Worm (Caenorhabditis elegans) whole organism, L1 larva: ENCODE data around the gene ZK105.1.

Source experiments
- Y116A8C.19 ChIP-seq: sonication (generic microtip); optimal IDR thresholded peaks from 2 replicates; lab custom pipeline; 2016; ENCODE audit warnings: missing compliant biosample characterization, missing genetic modification characterization, borderline replicate concordance
- aha-1 ChIP-seq: fragments of 150-350 bp; optimal IDR thresholded peaks from 2 replicates; lab custom pipeline; 2014; ENCODE audit warnings: missing biosample characterization, missing genetic modification characterization
- alr-1 ChIP-seq: fragments of 200-800 bp; sonication (Bioruptor generic); optimal IDR thresholded peaks from 2 replicates; lab custom pipeline; 2018; ENCODE audit warnings: borderline replicate concordance, mild to moderate bottlenecking, missing genetic modification characterization, missing compliant biosample characterization
- aly-2 ChIP-seq: fragments of 150-350 bp; optimal IDR thresholded peaks from 2 replicates; lab custom pipeline; 2014; ENCODE audit warnings: missing biosample characterization, missing genetic modification characterization
- ceh-63 ChIP-seq: fragments of 200-800 bp; sonication (Bioruptor generic); optimal IDR thresholded peaks from 2 replicates; lab custom pipeline; 2018; ENCODE audit warnings: mild to moderate bottlenecking, missing genetic modification characterization, missing compliant biosample characterization
- ceh-88 ChIP-seq: fragments of 200-800 bp; sonication (Bioruptor generic); IDR thresholded peaks from 2 replicates; pipeline ENCODE4 v1.3.6; 2022; ENCODE audit warnings: missing genetic modification characterization, missing compliant biosample characterization
- ceh-90 ChIP-seq: sonication (generic microtip); optimal IDR thresholded peaks from 2 replicates; lab custom pipeline; 2016; ENCODE audit warnings: missing genetic modification characterization, missing compliant biosample characterization
- ces-1 ChIP-seq: fragments of 150-350 bp; optimal IDR thresholded peaks from 2 replicates; lab custom pipeline; 2014; ENCODE audit warnings: missing biosample characterization, missing genetic modification reagents, missing genetic modification characterization
- dsc-1 ChIP-seq: sonication (generic microtip); optimal IDR thresholded peaks from 2 replicates; lab custom pipeline; 2016; ENCODE audit warnings: mild to moderate bottlenecking, missing genetic modification characterization, missing compliant biosample characterization
- efl-1 ChIP-seq, 4 experiments: fragments of 150-350 bp; optimal IDR thresholded peaks in 3 of 4; peaks in 1 of 4; 1 replicate in 1 of 4; 2 replicates in 3 of 4; lab custom pipeline; 2014; ENCODE audit warnings: missing biosample characterization in 2 of 4, missing genetic modification characterization in 2 of 4, missing genetic modification reagents in 2 of 4
- efl-3 ChIP-seq: fragments of 200-800 bp; sonication (Bioruptor generic); optimal IDR thresholded peaks from 2 replicates; lab custom pipeline; 2018; ENCODE audit warnings: mild to moderate bottlenecking, missing genetic modification characterization, missing compliant biosample characterization
- egl-27 ChIP-seq, 2 experiments: fragments of 150-350 bp in 1 of 2; sonication (generic microtip); optimal IDR thresholded peaks; 3 replicates each; lab custom pipeline; 2017 to 2018; ENCODE audit warnings: missing biosample characterization in 2 of 2, missing genetic modification characterization in 2 of 2, missing genetic modification reagents in 2 of 2
- elt-2 ChIP-seq: sonication (generic microtip); optimal IDR thresholded peaks from 2 replicates; lab custom pipeline; 2016; ENCODE audit warnings: missing genetic modification characterization, mild to moderate bottlenecking, inconsistent platforms, missing compliant biosample characterization, missing genetic modification reagents
- elt-3 ChIP-seq, 6 experiments: fragments of 150-350 bp in 1 of 6; sonication (generic microtip); optimal IDR thresholded peaks; 2 replicates each; lab custom pipeline; 2017 to 2018; ENCODE audit warnings: missing biosample characterization in 6 of 6, missing genetic modification characterization in 6 of 6, inconsistent platforms in 1 of 6
- fkh-10 ChIP-seq: sonication (generic microtip); optimal IDR thresholded peaks from 2 replicates; lab custom pipeline; 2017; ENCODE audit warnings: missing biosample characterization, missing genetic modification reagents, missing genetic modification characterization
- fkh-4 ChIP-seq: sonication (generic microtip); optimal IDR thresholded peaks from 2 replicates; lab custom pipeline; 2016; ENCODE audit warnings: missing compliant biosample characterization, missing genetic modification characterization, borderline replicate concordance
- fkh-8 ChIP-seq: sonication (generic microtip); optimal IDR thresholded peaks from 2 replicates; lab custom pipeline; 2016; ENCODE audit warnings: mild to moderate bottlenecking, missing genetic modification characterization, missing compliant biosample characterization
- hpl-2 ChIP-seq: fragments of 150-350 bp; optimal IDR thresholded peaks from 2 replicates; lab custom pipeline; 2014; ENCODE audit warnings: missing biosample characterization, missing genetic modification reagents, missing genetic modification characterization
- isw-1 ChIP-seq: fragments of 200-800 bp; sonication (Bioruptor generic); IDR thresholded peaks from 2 replicates; pipeline ENCODE4 v1.3.6; 2022; ENCODE audit warnings: missing genetic modification characterization, missing compliant biosample characterization
- lin-13 ChIP-seq: fragments of 150-350 bp; optimal IDR thresholded peaks from 2 replicates; lab custom pipeline; 2014; ENCODE audit warnings: missing biosample characterization, missing genetic modification reagents, missing genetic modification characterization
- lin-14 ChIP-seq: fragments of 200-800 bp; sonication (Bioruptor generic); optimal IDR thresholded peaks from 2 replicates; lab custom pipeline; 2018; ENCODE audit warnings: mild to moderate bottlenecking, missing genetic modification characterization, moderate library complexity, missing compliant biosample characterization
- lin-39 ChIP-seq: fragments of 150-350 bp; optimal IDR thresholded peaks from 2 replicates; lab custom pipeline; 2014; ENCODE audit warnings: missing biosample characterization, missing genetic modification reagents, missing genetic modification characterization
- lsy-2 ChIP-seq, 2 experiments: fragments of 150-350 bp; optimal IDR thresholded peaks; 2 replicates each; lab custom pipeline; 2014; ENCODE audit warnings: missing biosample characterization in 2 of 2, missing genetic modification characterization in 2 of 2
- nhr-11 ChIP-seq: fragments of 150-350 bp; optimal IDR thresholded peaks from 2 replicates; lab custom pipeline; 2014; ENCODE audit warnings: missing biosample characterization, missing genetic modification characterization
- nhr-237 ChIP-seq: fragments of 150-350 bp; optimal IDR thresholded peaks from 2 replicates; lab custom pipeline; 2014; ENCODE audit warnings: missing biosample characterization, missing genetic modification characterization
- nhr-28 ChIP-seq: fragments of 150-350 bp; optimal IDR thresholded peaks from 2 replicates; lab custom pipeline; 2014; ENCODE audit warnings: missing biosample characterization, missing genetic modification characterization
- nhr-47 ChIP-seq: sonication (generic microtip); optimal IDR thresholded peaks from 2 replicates; lab custom pipeline; 2016; ENCODE audit warnings: mild to moderate bottlenecking, missing genetic modification characterization, moderate library complexity, missing compliant biosample characterization
- nhr-71 ChIP-seq: sonication (generic microtip); optimal IDR thresholded peaks from 2 replicates; lab custom pipeline; 2016; ENCODE audit warnings: mild to moderate bottlenecking, missing genetic modification characterization, moderate library complexity, missing compliant biosample characterization
- nhr-84 ChIP-seq: sonication (generic microtip); optimal IDR thresholded peaks from 2 replicates; lab custom pipeline; 2017; ENCODE audit warnings: missing biosample characterization, missing genetic modification characterization
- nhr-85 ChIP-seq: sonication (generic microtip); peaks from one replicate; lab custom pipeline; 2016; ENCODE audit warnings: missing genetic modification characterization, inconsistent platforms, missing compliant biosample characterization
- pag-3 ChIP-seq: sonication (generic microtip); optimal IDR thresholded peaks from 2 replicates; lab custom pipeline; 2017; ENCODE audit warnings: missing genetic modification characterization, mild to moderate bottlenecking, missing compliant biosample characterization, antibody characterized with exemption, borderline replicate concordance; ENCODE audit not compliant: insufficient read depth
- rnt-1 ChIP-seq: sonication (generic microtip); optimal IDR thresholded peaks from 2 replicates; lab custom pipeline; 2016; ENCODE audit warnings: mild to moderate bottlenecking, missing genetic modification characterization, moderate library complexity, missing compliant biosample characterization
- snpc-4 ChIP-seq: fragments of 150-350 bp; optimal IDR thresholded peaks from 2 replicates; lab custom pipeline; 2014; ENCODE audit warnings: missing biosample characterization, missing genetic modification characterization
- snu-23 ChIP-seq: sonication (generic microtip); optimal IDR thresholded peaks from 2 replicates; lab custom pipeline; 2016; ENCODE audit warnings: missing genetic modification characterization, missing compliant biosample characterization
- sptf-1 ChIP-seq: fragments of 150-350 bp; optimal IDR thresholded peaks from 2 replicates; lab custom pipeline; 2014; ENCODE audit warnings: missing biosample characterization, missing genetic modification characterization
- unc-30 ChIP-seq: sonication (generic microtip); optimal IDR thresholded peaks from 2 replicates; lab custom pipeline; 2017; ENCODE audit warnings: missing biosample characterization, missing genetic modification characterization
- unc-62 ChIP-seq: fragments of 150-350 bp; optimal IDR thresholded peaks from 2 replicates; lab custom pipeline; 2014; ENCODE audit warnings: missing biosample characterization, missing genetic modification reagents, missing genetic modification characterization
- unc-98 ChIP-seq: fragments of 200-800 bp; sonication (Bioruptor generic); IDR thresholded peaks from 2 replicates; pipeline ENCODE4 v1.3.6; 2022; ENCODE audit warnings: missing genetic modification characterization, missing compliant biosample characterization
- ztf-11 ChIP-seq, 2 experiments: sonication (generic microtip); optimal IDR thresholded peaks; 2 replicates each; lab custom pipeline; 2016 to 2017; ENCODE audit warnings: missing genetic modification characterization in 2 of 2, missing biosample characterization in 1 of 2, missing compliant biosample characterization in 1 of 2
- ztf-4 ChIP-seq: fragments of 150-350 bp; optimal IDR thresholded peaks from 2 replicates; lab custom pipeline; 2014; ENCODE audit warnings: missing biosample characterization, missing genetic modification characterization

The ZK105.1 gene

ce11 chrV:7742485-7742959 is 28.7 kb downstream of the ZK105.1 start, which contains the start of gene fbxl-5:
TSS of gene fbxl-5 (plus strand) at chrV:7742909.
- TF ChIP-seq ztf-11 (tag; optimal IDR thresholded peaks at IDR 0.05; lab: Kevin White, UChicago) = no peak
- no peak for TF ChIP-seq ceh-90 (tag; lab: Kevin White, UChicago)
- no peak for TF ChIP-seq lin-14 (GFP tag; lab: Kevin White, UChicago)
- TF ChIP-seq ces-1 = no peak
- no peak for TF ChIP-seq ceh-63 (GFP tag; lab: Kevin White, UChicago)
- TF ChIP-seq fkh-8 (tag; lab: Kevin White, UChicago) = no peak
- TF ChIP-seq nhr-84 (tag; lab: Kevin White, UChicago) = no peak
- no peak for TF ChIP-seq nhr-71
- TF ChIP-seq ceh-88 = no peak
- TF ChIP-seq isw-1 (GFP tag; lab: Robert Waterston, UW) = no peak
- TF ChIP-seq Y116A8C.19 (tag; lab: Kevin White, UChicago) = no peak
- no peak for TF ChIP-seq elt-3 (tag; optimal IDR thresholded peaks at IDR 0.05; lab: Kevin White, UChicago)
- no peak for TF ChIP-seq alr-1
- no peak for TF ChIP-seq lin-13 (GFP tag; lab: Kevin White, UChicago)
- TF ChIP-seq unc-98 (GFP tag; lab: Robert Waterston, UW) = no peak
- no peak for TF ChIP-seq aly-2 (tag; lab: Kevin White, UChicago)

- no peak for TF ChIP-seq nhr-11 (tag; lab: Kevin White, UChicago)
- no peak for TF ChIP-seq lsy-2 (tag; optimal IDR thresholded peaks at IDR 0.05; lab: Kevin White, UChicago)
- TF ChIP-seq pag-3 (tag; lab: Kevin White, UChicago) = no peak
- no peak for TF ChIP-seq aha-1 (tag; lab: Kevin White, UChicago)
- no peak for TF ChIP-seq unc-62 (GFP tag; lab: Kevin White, UChicago)
- TF ChIP-seq fkh-10 = no peak
- TF ChIP-seq efl-1 (optimal IDR thresholded peaks at IDR 0.05; lab: Kevin White, UChicago) = no peak
- peak in 1 of 2 experiments; percentile 62 for TF ChIP-seq efl-1 (GFP tag; optimal IDR thresholded peaks at IDR 0.05 in 1 of 2; lab: Kevin White, UChicago)
- no peak for TF ChIP-seq nhr-28 (tag; lab: Kevin White, UChicago)
- TF ChIP-seq ceh-90 (tag; lab: Kevin White, UChicago) = no peak
- peak; percentile 18 for TF ChIP-seq elt-2 (tag; lab: Kevin White, UChicago)
- no peak for TF ChIP-seq sptf-1 (tag; lab: Kevin White, UChicago)
- TF ChIP-seq snpc-4 (tag; lab: Kevin White, UChicago) = no peak
- TF ChIP-seq snu-23 (GFP tag; lab: Kevin White, UChicago) = no peak
- TF ChIP-seq elt-3 (tag; optimal IDR thresholded peaks at IDR 0.05; lab: Kevin White, UChicago) = no peak
- no peak for TF ChIP-seq efl-3 (GFP tag; lab: Kevin White, UChicago)
Measured at ce11 chrV:7744068-7744467, 30.3 kb downstream of the ZK105.1 start.

DNA sequence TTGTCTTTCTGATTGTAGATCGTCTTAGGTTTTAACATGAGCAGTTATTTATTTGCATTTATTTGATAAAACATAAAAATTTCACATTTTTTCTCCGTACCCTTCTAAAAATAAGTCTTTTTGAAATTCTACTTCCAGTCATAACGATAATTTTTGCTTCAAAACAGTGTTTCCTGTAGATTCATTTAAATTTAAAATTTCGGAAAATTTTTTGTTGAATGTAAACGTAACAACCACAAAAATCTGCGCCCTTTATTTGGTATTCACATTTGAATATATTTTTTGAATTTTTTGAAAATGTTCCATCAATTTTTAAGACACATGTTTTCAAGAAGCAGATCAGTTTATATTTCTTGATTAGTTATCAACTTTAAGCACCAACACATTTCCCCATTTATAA is 31.6 kb downstream of the ZK105.1 start:
- TF ChIP-seq efl-1 (optimal IDR thresholded peaks at IDR 0.05; lab: Kevin White, UChicago) (no peak), efl-1 (GFP tag; optimal IDR thresholded peaks at IDR 0.05 in 1 of 2; lab: Kevin White, UChicago) (peak in 1 of 2 experiments; percentile 72), unc-30 (no peak)

DNA sequence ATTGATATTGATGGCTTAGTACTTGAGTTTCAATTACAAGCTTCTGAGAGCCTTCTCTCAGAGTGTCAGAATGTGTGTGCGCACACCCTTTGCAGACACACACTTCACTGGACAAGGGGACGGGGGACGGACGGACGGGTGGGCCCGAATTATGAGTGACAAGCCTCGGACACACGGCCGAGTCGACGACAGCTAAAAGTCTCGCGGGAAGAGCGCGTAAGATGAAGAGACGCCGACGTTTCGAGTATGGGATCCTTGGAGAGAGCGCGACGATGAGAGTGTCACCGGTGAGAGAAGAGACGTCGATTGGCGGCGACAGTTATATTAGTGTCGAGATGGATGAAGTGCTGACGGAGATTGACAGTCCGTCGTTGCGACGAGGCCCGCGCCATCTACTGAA is 32.1 kb downstream of the ZK105.1 start:
- TF ChIP-seq rnt-1 (tag; lab: Kevin White, UChicago) = no peak
- no peak for TF ChIP-seq fkh-4 (tag; lab: Kevin White, UChicago)
- peak; percentile 39 for TF ChIP-seq unc-62 (GFP tag; lab: Kevin White, UChicago)
- no peak for TF ChIP-seq isw-1 (GFP tag; lab: Robert Waterston, UW)
- TF ChIP-seq lin-14 (GFP tag; lab: Kevin White, UChicago) = peak; percentile 63
- TF ChIP-seq nhr-47 (tag; lab: Kevin White, UChicago) = peak; percentile 19
- no peak for TF ChIP-seq lin-39
- TF ChIP-seq egl-27 (tag; optimal IDR thresholded peaks at IDR 0.05; lab: Kevin White, UChicago) = no peak
- peak; percentile 10 for TF ChIP-seq dsc-1 (tag; lab: Kevin White, UChicago)
- peak in 1 of 2 experiments; percentile 11 for TF ChIP-seq ztf-11 (tag; optimal IDR thresholded peaks at IDR 0.05; lab: Kevin White, UChicago)
- TF ChIP-seq efl-1 (optimal IDR thresholded peaks at IDR 0.05; lab: Kevin White, UChicago) = peak in 1 of 2 experiments; percentile 23
- TF ChIP-seq efl-1 (GFP tag; optimal IDR thresholded peaks at IDR 0.05 in 1 of 2; lab: Kevin White, UChicago) = no peak
- no peak for TF ChIP-seq nhr-85
- TF ChIP-seq nhr-237 = no peak
- peak; percentile 12 for TF ChIP-seq nhr-71
- no peak for TF ChIP-seq ztf-4
- no peak for TF ChIP-seq hpl-2 (GFP tag; lab: Kevin White, UChicago)
